Worm (Caenorhabditis elegans) whole organism, L4 larva: ENCODE data around the gene Y49F6C.6.

Experiments
- F26F4.8 ChIP-seq: fragments of 200-800 bp; sonication (Bioruptor generic); conservative IDR thresholded peaks from 2 replicates; pipeline ENCODE4 v1.3.6; 2022; ENCODE audit warnings: missing genetic modification characterization, missing compliant biosample characterization
- ZK337.2 ChIP-seq: fragments of 200-800 bp; sonication (Bioruptor generic); IDR thresholded peaks from 2 replicates; pipeline ENCODE4 v1.3.6; 2022; ENCODE audit warnings: missing genetic modification reagents, missing genetic modification characterization, missing compliant biosample characterization
- madf-5 ChIP-seq, 2 experiments: fragments of 200-800 bp; sonication (Bioruptor generic); IDR thresholded peaks; 2 replicates each; pipeline ENCODE4 v1.3.6; 2022; ENCODE audit warnings: missing compliant biosample characterization in 2 of 2, missing genetic modification characterization in 2 of 2
- nhr-28 ChIP-seq: fragments of 150-350 bp; optimal IDR thresholded peaks from 2 replicates; lab custom pipeline; 2014; ENCODE audit warnings: missing biosample characterization, missing genetic modification characterization

ce11 chrII:3371010-3371409, 4.0 kb upstream of the Y49F6C.6 start, which contains the start of gene bath-23:
- no peak for TF ChIP-seq nhr-28 (tag; lab: Kevin White, UChicago)
- TF ChIP-seq madf-5 (GFP tag; IDR thresholded peaks at IDR 0.05; lab: Robert Waterston, UW), result no peak
- no peak for TF ChIP-seq ZK337.2
- TF ChIP-seq F26F4.8 (GFP tag; lab: Robert Waterston, UW), result no peak
